Fruit fly (Drosophila melanogaster) whole organism, embryonic: Measurements from ENCODE around the gene CG1847.

Source experiments
- Abd-B ChIP-seq: fragments of 200-800 bp; sonication (Bioruptor generic); optimal IDR thresholded peaks from 2 replicates; lab custom pipeline; 2018; ENCODE audit warnings: missing biosample characterization, mild to moderate bottlenecking, missing genetic modification characterization, moderate library complexity
- Atf-2 ChIP-seq: fragments of 200-800 bp; sonication (Bioruptor generic); optimal IDR thresholded peaks from 2 replicates; lab custom pipeline; 2016; ENCODE audit warnings: missing biosample characterization, missing genetic modification characterization
- B-H1 ChIP-seq: fragments of 200-800 bp; sonication (Bioruptor generic); IDR thresholded peaks from 3 replicates; pipeline ENCODE4 v1.3.6; 2022; ENCODE audit warnings: missing biosample characterization, missing genetic modification characterization
- Blimp-1 ChIP-seq: fragments of 200-800 bp; sonication (Bioruptor generic); optimal IDR thresholded peaks from 3 replicates; lab custom pipeline; 2018; ENCODE audit warnings: missing biosample characterization, missing genetic modification characterization, mild to moderate bottlenecking, moderate library complexity, missing genetic modification reagents
- CG10274 ChIP-seq: fragments of 200-800 bp; sonication (Bioruptor generic); optimal IDR thresholded peaks from 3 replicates; lab custom pipeline; 2017; ENCODE audit warnings: missing biosample characterization, mild to moderate bottlenecking, missing genetic modification characterization
- CG12391 ChIP-seq: fragments of 200-800 bp; sonication (Bioruptor generic); optimal IDR thresholded peaks from 3 replicates; lab custom pipeline; 2018; ENCODE audit warnings: missing biosample characterization, mild to moderate bottlenecking, missing genetic modification characterization, moderate library complexity
- CG14965 ChIP-seq: fragments of 200-800 bp; sonication (Bioruptor generic); optimal IDR thresholded peaks from 2 replicates; lab custom pipeline; 2016; ENCODE audit warnings: missing biosample characterization, missing genetic modification characterization, borderline replicate concordance
- CG1529 ChIP-seq: fragments of 200-800 bp; sonication (Bioruptor generic); optimal IDR thresholded peaks from 3 replicates; lab custom pipeline; 2018; ENCODE audit warnings: missing biosample characterization, missing genetic modification characterization
- CG15601 ChIP-seq: fragments of 200-800 bp; sonication (Bioruptor generic); optimal IDR thresholded peaks from 3 replicates; lab custom pipeline; 2019; ENCODE audit warnings: missing biosample characterization, mild to moderate bottlenecking, missing genetic modification characterization, moderate library complexity
- CG17385 ChIP-seq: fragments of 200-800 bp; sonication (Bioruptor generic); optimal IDR thresholded peaks from 3 replicates; lab custom pipeline; 2018; ENCODE audit warnings: missing biosample characterization, mild to moderate bottlenecking, missing genetic modification characterization
- CG18476 ChIP-seq: fragments of 200-800 bp; sonication (Bioruptor generic); optimal IDR thresholded peaks from 2 replicates; lab custom pipeline; 2016; ENCODE audit warnings: missing biosample characterization, mild to moderate bottlenecking, missing genetic modification characterization
- CG2199 ChIP-seq: fragments of 200-800 bp; sonication (Bioruptor generic); IDR thresholded peaks from 3 replicates; pipeline ENCODE4 v1.3.6; 2022; ENCODE audit warnings: missing biosample characterization, missing genetic modification characterization
- CG31224 ChIP-seq: fragments of 200-800 bp; sonication (Bioruptor generic); IDR thresholded peaks from 2 replicates; pipeline ENCODE4 v1.3.6; 2022; ENCODE audit warnings: missing biosample characterization, missing genetic modification characterization
- CG3726 ChIP-seq: fragments of 200-800 bp; sonication (Bioruptor generic); IDR thresholded peaks from 3 replicates; pipeline ENCODE4, ENCODE4 v1.3.6; 2022; ENCODE audit warnings: missing biosample characterization, missing genetic modification characterization
- CG4360 ChIP-seq: fragments of 200-800 bp; sonication (Bioruptor generic); IDR thresholded peaks from 2 replicates; pipeline ENCODE4 v1.3.6; 2022; ENCODE audit warnings: missing biosample characterization, missing genetic modification characterization
- CG7786 ChIP-seq: fragments of 200-800 bp; sonication (Bioruptor generic); optimal IDR thresholded peaks from 2 replicates; lab custom pipeline; 2016; ENCODE audit warnings: missing biosample characterization, missing genetic modification characterization
- CG8388 ChIP-seq: fragments of 200-800 bp; sonication (Bioruptor generic); optimal IDR thresholded peaks from 2 replicates; lab custom pipeline; 2019; ENCODE audit warnings: missing biosample characterization, mild to moderate bottlenecking, missing genetic modification characterization, moderate library complexity
- CG9817 ChIP-seq: fragments of 200-800 bp; sonication (Bioruptor generic); optimal IDR thresholded peaks from 2 replicates; lab custom pipeline; 2018; ENCODE audit warnings: missing biosample characterization, mild to moderate bottlenecking, missing genetic modification characterization, moderate library complexity
- Camta ChIP-seq: fragments of 200-800 bp; sonication (Bioruptor generic); optimal IDR thresholded peaks from 2 replicates; lab custom pipeline; 2016; ENCODE audit warnings: missing biosample characterization, missing genetic modification characterization
- Chrac-16 ChIP-seq: fragments of 200-800 bp; sonication (Bioruptor generic); optimal IDR thresholded peaks from 3 replicates; lab custom pipeline; 2016; ENCODE audit warnings: missing biosample characterization, missing genetic modification characterization
- HLH4C ChIP-seq: fragments of 200-800 bp; sonication (Bioruptor generic); IDR thresholded peaks from 3 replicates; pipeline ENCODE4 v1.3.6; 2022; ENCODE audit warnings: missing biosample characterization, missing genetic modification characterization; ENCODE audit not compliant: partially characterized antibody
- Hey ChIP-seq: fragments of 200-800 bp; sonication (Bioruptor generic); optimal IDR thresholded peaks from 3 replicates; lab custom pipeline; 2018; ENCODE audit warnings: missing biosample characterization, mild to moderate bottlenecking, missing genetic modification characterization
- Hmr ChIP-seq: fragments of 200-800 bp; sonication (Bioruptor generic); optimal IDR thresholded peaks from 3 replicates; lab custom pipeline; 2017; ENCODE audit warnings: mild to moderate bottlenecking, missing biosample characterization, missing genetic modification reagents, missing genetic modification characterization
- Hr39 ChIP-seq: fragments of >200 bp; optimal IDR thresholded peaks from 2 replicates; lab custom pipeline; 2017
- Lim3 ChIP-seq: fragments of 200-800 bp; sonication (Bioruptor generic); IDR thresholded peaks from 2 replicates; pipeline ENCODE4 v1.3.6; 2022; ENCODE audit warnings: missing biosample characterization, missing genetic modification characterization
- Mrtf ChIP-seq: fragments of 200-800 bp; sonication (Bioruptor generic); IDR thresholded peaks from 3 replicates; pipeline ENCODE4 v1.3.6; 2022; ENCODE audit warnings: missing biosample characterization, missing genetic modification characterization
- Nf-YC ChIP-seq: fragments of 200-800 bp; optimal IDR thresholded peaks from 3 replicates; lab custom pipeline; 2019; ENCODE audit warnings: missing biosample characterization, mild to moderate bottlenecking, missing genetic modification characterization, moderate library complexity
- Oli ChIP-seq: fragments of 200-800 bp; sonication (Bioruptor generic); optimal IDR thresholded peaks from 2 replicates; lab custom pipeline; 2018; ENCODE audit warnings: missing biosample characterization, mild to moderate bottlenecking, missing genetic modification characterization, moderate library complexity
- Optix ChIP-seq: fragments of 200-800 bp; sonication (Bioruptor generic); IDR thresholded peaks from 3 replicates; pipeline ENCODE4 v1.3.6; 2022; ENCODE audit warnings: missing biosample characterization, missing genetic modification characterization
- Spps ChIP-seq: fragments of 200-800 bp; sonication (Bioruptor generic); optimal IDR thresholded peaks from 2 replicates; lab custom pipeline; 2018; ENCODE audit warnings: missing biosample characterization, mild to moderate bottlenecking, missing genetic modification characterization
- Xrp1 ChIP-seq: fragments of 200-800 bp; sonication (Bioruptor generic); IDR thresholded peaks from 2 replicates; pipeline ENCODE4 v1.3.6; 2022; ENCODE audit warnings: missing biosample characterization, missing genetic modification characterization
- ap ChIP-seq: fragments of 200-800 bp; sonication (Bioruptor generic); IDR thresholded peaks from 2 replicates; pipeline ENCODE4 v1.3.6; 2022; ENCODE audit warnings: missing biosample characterization, missing genetic modification characterization
- ci ChIP-seq: fragments of 200-800 bp; sonication (Bioruptor generic); IDR thresholded peaks from 3 replicates; pipeline ENCODE4 v1.3.6; 2022; ENCODE audit warnings: missing biosample characterization, missing genetic modification characterization
- corto ChIP-seq: fragments of 200-800 bp; sonication (Bioruptor generic); optimal IDR thresholded peaks from 2 replicates; lab custom pipeline; 2016; ENCODE audit warnings: missing biosample characterization, mild to moderate bottlenecking, missing genetic modification characterization, moderate library complexity
- fd102C ChIP-seq: fragments of 200-800 bp; sonication (Bioruptor generic); optimal IDR thresholded peaks from 2 replicates; lab custom pipeline; 2018; ENCODE audit warnings: missing biosample characterization, mild to moderate bottlenecking, missing genetic modification characterization, moderate library complexity
- fd96Cb ChIP-seq: fragments of 200-800 bp; sonication (Bioruptor generic); optimal IDR thresholded peaks from 2 replicates; lab custom pipeline; 2018; ENCODE audit warnings: missing biosample characterization, mild to moderate bottlenecking, missing genetic modification characterization, moderate library complexity
- ken ChIP-seq: fragments of 200-800 bp; sonication (Bioruptor generic); IDR thresholded peaks from 3 replicates; pipeline ENCODE4 v1.3.6; 2022; ENCODE audit warnings: missing biosample characterization, missing genetic modification characterization
- lbe ChIP-seq: fragments of 200-800 bp; sonication (Bioruptor generic); optimal IDR thresholded peaks from 2 replicates; lab custom pipeline; 2016; ENCODE audit warnings: missing biosample characterization, mild to moderate bottlenecking, missing genetic modification characterization
- lola ChIP-seq, 3 experiments: fragments of >200 bp in 2 of 3; fragments of 200-800 bp in 1 of 3; sonication (Bioruptor generic) in 1 of 3; optimal IDR thresholded peaks; 2 replicates each; lab custom pipeline; 2017 to 2019; ENCODE audit warnings: missing biosample characterization in 3 of 3, missing genetic modification characterization in 3 of 3, mild to moderate bottlenecking in 1 of 3, moderate library complexity in 1 of 3
- lov ChIP-seq, 2 experiments: fragments of 200-800 bp in 1 of 2; fragments of >200 bp in 1 of 2; sonication (Bioruptor generic) in 1 of 2; IDR thresholded peaks in 1 of 2; optimal IDR thresholded peaks in 1 of 2; 2 replicates in 1 of 2; 3 replicates in 1 of 2; pipeline versions ENCODE4 v1.3.6 to Lab custom; 2017 to 2022; ENCODE audit warnings: missing biosample characterization in 1 of 2, missing genetic modification characterization in 1 of 2
- mld ChIP-seq: fragments of 200-800 bp; sonication (Bioruptor generic); IDR thresholded peaks from 3 replicates; pipeline ENCODE4 v1.3.6; 2022; ENCODE audit warnings: missing biosample characterization, missing genetic modification characterization; ENCODE audit not compliant: partially characterized antibody
- nerfin-1 ChIP-seq: fragments of 200-800 bp; sonication (Bioruptor generic); optimal IDR thresholded peaks from 3 replicates; lab custom pipeline; 2019; ENCODE audit warnings: missing biosample characterization, mild to moderate bottlenecking, missing genetic modification characterization, moderate library complexity
- odd ChIP-seq: fragments of 200-800 bp; sonication (Bioruptor generic); optimal IDR thresholded peaks from 2 replicates; lab custom pipeline; 2017; ENCODE audit warnings: missing biosample characterization, mild to moderate bottlenecking, missing genetic modification characterization
- ranshi ChIP-seq: fragments of 200-800 bp; sonication (Bioruptor generic); IDR thresholded peaks from 2 replicates; pipeline ENCODE4 v1.3.6; 2022; ENCODE audit warnings: missing biosample characterization, missing genetic modification characterization
- repo ChIP-seq: fragments of 200-800 bp; sonication (Bioruptor generic); optimal IDR thresholded peaks from 2 replicates; lab custom pipeline; 2016; ENCODE audit warnings: missing biosample characterization, missing genetic modification characterization
- run ChIP-seq: fragments of 200-800 bp; sonication (Bioruptor generic); optimal IDR thresholded peaks from 3 replicates; lab custom pipeline; 2018; ENCODE audit warnings: missing biosample characterization, mild to moderate bottlenecking, missing genetic modification characterization
- sima ChIP-seq: fragments of 200-800 bp; sonication (Bioruptor generic); optimal IDR thresholded peaks from 2 replicates; lab custom pipeline; 2016; ENCODE audit warnings: missing biosample characterization, missing genetic modification characterization
- stc ChIP-seq: fragments of 200-800 bp; sonication (Bioruptor generic); IDR thresholded peaks from 2 replicates; pipeline ENCODE4 v1.3.6; 2022; ENCODE audit warnings: missing biosample characterization, missing genetic modification characterization
- sug ChIP-seq: fragments of 200-800 bp; optimal IDR thresholded peaks from 2 replicates; lab custom pipeline; 2019; ENCODE audit warnings: missing biosample characterization, mild to moderate bottlenecking, missing genetic modification characterization, moderate library complexity
- tio ChIP-seq: fragments of 200-800 bp; sonication (Bioruptor generic); optimal IDR thresholded peaks from 2 replicates; lab custom pipeline; 2017; ENCODE audit warnings: missing biosample characterization, missing genetic modification characterization, inconsistent platforms
- wor ChIP-seq: fragments of 200-800 bp; sonication (Bioruptor generic); IDR thresholded peaks from 2 replicates; pipeline ENCODE4 v1.3.6; 2022; ENCODE audit warnings: missing biosample characterization, missing genetic modification characterization
- zf30C ChIP-seq: fragments of 200-800 bp; sonication (Bioruptor generic); optimal IDR thresholded peaks from 3 replicates; lab custom pipeline; 2018; ENCODE audit warnings: missing biosample characterization, mild to moderate bottlenecking, missing genetic modification characterization

CG1847 gene

dm6 chrX:11905144-11905543 lies 36.2 kb downstream of the CG1847 start, which contains the start of gene Upf1 (continued):
- no peak for TF ChIP-seq fd96Cb (tag; lab: Kevin White, UChicago)
- TF ChIP-seq B-H1, result no peak
- peak; percentile 87 for TF ChIP-seq HLH4C (GFP tag; lab: Robert Waterston, UW)
- TF ChIP-seq lov (optimal IDR thresholded peaks at IDR 0.05; lab: Kevin White, UChicago), result no peak
- no peak for TF ChIP-seq lov (GFP tag; IDR thresholded peaks at IDR 0.05; lab: Robert Waterston, UW)
- no peak for TF ChIP-seq Camta (GFP tag; lab: Kevin White, UChicago)
- no peak for TF ChIP-seq Nf-YC (tag; lab: Kevin White, UChicago)
- TF ChIP-seq CG2199, result no peak
- TF ChIP-seq tio (GFP tag; lab: Kevin White, UChicago), result no peak
- no peak for TF ChIP-seq Spps (tag; lab: Kevin White, UChicago)
- no peak for TF ChIP-seq odd (GFP tag; lab: Kevin White, UChicago)
- TF ChIP-seq lbe (GFP tag; lab: Kevin White, UChicago), result no peak
- TF ChIP-seq CG14965 (GFP tag; lab: Kevin White, UChicago), result no peak
- no peak for TF ChIP-seq CG17385 (GFP tag; lab: Kevin White, UChicago)
- no peak for TF ChIP-seq sug (tag; lab: Kevin White, UChicago)
- TF ChIP-seq zf30C (GFP tag; lab: Kevin White, UChicago), result no peak
- no peak for TF ChIP-seq CG15601
- no peak for TF ChIP-seq stc
- no peak for TF ChIP-seq Oli (tag; lab: Kevin White, UChicago)
- TF ChIP-seq CG18476 (GFP tag; lab: Kevin White, UChicago), result no peak
- TF ChIP-seq sima (GFP tag; lab: Kevin White, UChicago), result no peak
- no peak for TF ChIP-seq Mrtf
- TF ChIP-seq ap, result no peak
- TF ChIP-seq CG3726 (GFP tag; lab: Robert Waterston, UW), result no peak
- TF ChIP-seq Blimp-1, result no peak
- TF ChIP-seq ci (GFP tag; lab: Robert Waterston, UW), result no peak
- no peak for TF ChIP-seq Hmr (GFP tag; lab: Kevin White, UChicago)
- no peak for TF ChIP-seq wor (GFP tag; lab: Robert Waterston, UW)
- no peak for TF ChIP-seq fd102C (GFP tag; lab: Kevin White, UChicago)
- no peak for TF ChIP-seq Atf-2 (GFP tag; lab: Kevin White, UChicago)
- no peak for TF ChIP-seq repo (GFP tag; lab: Kevin White, UChicago)
- no peak for TF ChIP-seq lola (GFP tag; optimal IDR thresholded peaks at IDR 0.05; lab: Kevin White, UChicago)
- no peak for TF ChIP-seq nerfin-1
- no peak for TF ChIP-seq CG4360
- TF ChIP-seq Chrac-16 (GFP tag; lab: Kevin White, UChicago), result no peak
- TF ChIP-seq ranshi, result no peak
- peak; percentile 8 for TF ChIP-seq Abd-B
- TF ChIP-seq mld, result peak; percentile 92
- TF ChIP-seq CG7786 (GFP tag; lab: Kevin White, UChicago), result no peak
- no peak for TF ChIP-seq Hr39 (lab: Kevin White, UChicago)
- no peak for TF ChIP-seq CG9817
- no peak for TF ChIP-seq CG1529 (GFP tag; lab: Kevin White, UChicago)
- TF ChIP-seq corto, result no peak
- TF ChIP-seq Hey (tag; lab: Kevin White, UChicago), result no peak
- TF ChIP-seq CG31224 (GFP tag; lab: Robert Waterston, UW), result no peak
- no peak for TF ChIP-seq Optix (GFP tag; lab: Robert Waterston, UW)
- TF ChIP-seq CG10274 (GFP tag; lab: Kevin White, UChicago), result no peak
- no peak for TF ChIP-seq ken
- no peak for TF ChIP-seq Xrp1 (GFP tag; lab: Robert Waterston, UW)
- TF ChIP-seq CG12391 (tag; lab: Kevin White, UChicago), result peak; percentile 16
- no peak for TF ChIP-seq CG8388 (GFP tag; lab: Kevin White, UChicago)
- no peak for TF ChIP-seq run
- no peak for TF ChIP-seq Lim3
